Fruit fly (Drosophila melanogaster) whole organism, embryonic: ENCODE measurements around the gene CG8952.

Experiments used
- Atf-2 ChIP-seq: fragments of 200-800 bp; sonication (Bioruptor generic); optimal IDR thresholded peaks from 2 replicates; lab custom pipeline; 2016; ENCODE audit warnings: missing biosample characterization, missing genetic modification characterization
- BEAF-32 ChIP-seq: fragments of 200-800 bp; sonication (Bioruptor generic); optimal IDR thresholded peaks from 3 replicates; lab custom pipeline; 2017; ENCODE audit warnings: missing biosample characterization, missing genetic modification characterization, mild to moderate bottlenecking, moderate library complexity, missing genetic modification reagents
- Bgb ChIP-seq: fragments of 200-800 bp; sonication (Bioruptor generic); IDR thresholded peaks from 2 replicates; pipeline ENCODE4 v1.3.6; 2022; ENCODE audit warnings: missing biosample characterization, missing genetic modification characterization; ENCODE audit not compliant: partially characterized antibody
- CG12104 ChIP-seq: fragments of 200-800 bp; sonication (Bioruptor generic); optimal IDR thresholded peaks from 3 replicates; lab custom pipeline; 2016; ENCODE audit warnings: missing biosample characterization, missing genetic modification characterization
- CG12659 ChIP-seq: fragments of 200-800 bp; sonication (Bioruptor generic); optimal IDR thresholded peaks from 3 replicates; lab custom pipeline; 2017; ENCODE audit warnings: mild to moderate bottlenecking, missing biosample characterization, missing genetic modification reagents, missing genetic modification characterization
- CG13287 ChIP-seq: fragments of 200-800 bp; sonication (Bioruptor generic); IDR thresholded peaks from 2 replicates; pipeline ENCODE4 v1.3.6; 2022; ENCODE audit warnings: missing biosample characterization, missing genetic modification characterization; ENCODE audit not compliant: partially characterized antibody
- CG13775 ChIP-seq: fragments of 200-800 bp; sonication (Bioruptor generic); optimal IDR thresholded peaks from 3 replicates; lab custom pipeline; 2017; ENCODE audit warnings: missing biosample characterization, mild to moderate bottlenecking, missing genetic modification characterization
- CG17186 ChIP-seq: fragments of 200-800 bp; sonication (Bioruptor generic); optimal IDR thresholded peaks from 3 replicates; lab custom pipeline; 2017; ENCODE audit warnings: missing biosample characterization, missing genetic modification reagents, missing genetic modification characterization
- CG17359 ChIP-seq: fragments of 200-800 bp; sonication (Bioruptor generic); optimal IDR thresholded peaks from 3 replicates; lab custom pipeline; 2018; ENCODE audit warnings: missing biosample characterization, mild to moderate bottlenecking, missing genetic modification characterization, moderate library complexity
- CG2120 ChIP-seq: fragments of 200-800 bp; sonication (Bioruptor generic); optimal IDR thresholded peaks from 3 replicates; lab custom pipeline; 2016; ENCODE audit warnings: missing biosample characterization, missing genetic modification characterization
- CG2129 ChIP-seq: fragments of 200-800 bp; sonication (Bioruptor generic); IDR thresholded peaks from 2 replicates; pipeline ENCODE4 v1.3.6; 2022; ENCODE audit warnings: missing biosample characterization, missing genetic modification characterization; ENCODE audit not compliant: partially characterized antibody
- CG30020 ChIP-seq: fragments of 200-800 bp; optimal IDR thresholded peaks from 2 replicates; lab custom pipeline; 2019; ENCODE audit warnings: missing biosample characterization, mild to moderate bottlenecking, missing genetic modification characterization, moderate library complexity
- CG42726 ChIP-seq: fragments of 200-800 bp; sonication (Bioruptor generic); IDR thresholded peaks from 2 replicates; pipeline ENCODE4 v1.3.6; 2022; ENCODE audit warnings: missing biosample characterization, missing genetic modification characterization; ENCODE audit not compliant: partially characterized antibody
- CG4424 ChIP-seq: fragments of 200-800 bp; sonication (Bioruptor generic); optimal IDR thresholded peaks from 3 replicates; lab custom pipeline; 2016; ENCODE audit warnings: missing biosample characterization, missing genetic modification characterization
- CG7963 ChIP-seq: fragments of 200-800 bp; sonication (Bioruptor generic); IDR thresholded peaks from 3 replicates; pipeline ENCODE4 v1.3.6; 2022; ENCODE audit warnings: missing biosample characterization, missing genetic modification characterization; ENCODE audit not compliant: partially characterized antibody
- Doc3 ChIP-seq: fragments of 200-800 bp; sonication (Bioruptor generic); IDR thresholded peaks from 3 replicates; pipeline ENCODE4 v1.3.6; 2022; ENCODE audit warnings: missing biosample characterization, missing genetic modification characterization; ENCODE audit not compliant: partially characterized antibody
- HLH4C ChIP-seq: fragments of 200-800 bp; sonication (Bioruptor generic); IDR thresholded peaks from 3 replicates; pipeline ENCODE4 v1.3.6; 2022; ENCODE audit warnings: missing biosample characterization, missing genetic modification characterization; ENCODE audit not compliant: partially characterized antibody
- Hsf ChIP-seq: fragments of 200-800 bp; sonication (Bioruptor generic); optimal IDR thresholded peaks from 3 replicates; lab custom pipeline; 2016; ENCODE audit warnings: missing biosample characterization, missing genetic modification characterization
- Med ChIP-seq: fragments of 200-800 bp; sonication (Bioruptor generic); peaks from one replicate; lab custom pipeline; 2016; ENCODE audit warnings: missing biosample characterization, missing genetic modification characterization, mild to moderate bottlenecking, inconsistent platforms, moderate library complexity
- Neu2 ChIP-seq: fragments of 200-800 bp; sonication (Bioruptor generic); optimal IDR thresholded peaks from 3 replicates; lab custom pipeline; 2016; ENCODE audit warnings: missing biosample characterization, missing genetic modification characterization, borderline replicate concordance
- Opbp ChIP-seq: fragments of 200-800 bp; sonication (Bioruptor generic); IDR thresholded peaks from 3 replicates; pipeline ENCODE4 v1.3.6; 2022; ENCODE audit warnings: missing biosample characterization, missing genetic modification characterization; ENCODE audit not compliant: partially characterized antibody
- Ravus ChIP-seq: fragments of 200-800 bp; sonication (Bioruptor generic); IDR thresholded peaks from 2 replicates; pipeline ENCODE4 v1.3.6; 2022; ENCODE audit warnings: missing biosample characterization, missing genetic modification characterization
- Scr ChIP-seq: fragments of 200-800 bp; sonication (Bioruptor generic); IDR thresholded peaks from 2 replicates; pipeline ENCODE4 v1.3.6; 2022; ENCODE audit warnings: missing biosample characterization, missing genetic modification characterization; ENCODE audit not compliant: partially characterized antibody
- Sin3A ChIP-seq: fragments of >200 bp; optimal IDR thresholded peaks from 2 replicates; lab custom pipeline; 2018
- Sox100B ChIP-seq: fragments of 200-800 bp; sonication (Bioruptor generic); optimal IDR thresholded peaks from 3 replicates; lab custom pipeline; 2018; ENCODE audit warnings: missing biosample characterization, mild to moderate bottlenecking, missing genetic modification characterization
- Sry-δ ChIP-seq: fragments of 200-800 bp; sonication (Bioruptor generic); optimal IDR thresholded peaks from 2 replicates; lab custom pipeline; 2016; ENCODE audit warnings: missing biosample characterization, missing genetic modification characterization
- amos ChIP-seq: fragments of 200-800 bp; sonication (Bioruptor generic); IDR thresholded peaks from 2 replicates; pipeline ENCODE4 v1.3.6; 2022; ENCODE audit warnings: missing biosample characterization, missing genetic modification characterization; ENCODE audit not compliant: partially characterized antibody
- bbx ChIP-seq: fragments of 200-800 bp; sonication (Bioruptor generic); IDR thresholded peaks from 2 replicates; pipeline ENCODE4 v1.3.6; 2022; ENCODE audit warnings: missing biosample characterization, missing genetic modification characterization; ENCODE audit not compliant: partially characterized antibody
- btn ChIP-seq: fragments of 200-800 bp; sonication (Bioruptor generic); optimal IDR thresholded peaks from 2 replicates; lab custom pipeline; 2016; ENCODE audit warnings: missing biosample characterization, missing genetic modification characterization
- cg ChIP-seq: fragments of 200-800 bp; sonication (Bioruptor generic); optimal IDR thresholded peaks from 3 replicates; lab custom pipeline; 2019; ENCODE audit warnings: missing biosample characterization, mild to moderate bottlenecking, missing genetic modification characterization, moderate library complexity
- chinmo ChIP-seq: fragments of 200-800 bp; sonication (Bioruptor generic); IDR thresholded peaks from 4 replicates; pipeline ENCODE4 v1.3.6; 2022; ENCODE audit warnings: missing biosample characterization, missing genetic modification characterization; ENCODE audit not compliant: partially characterized antibody
- da ChIP-seq: fragments of 200-800 bp; sonication (Bioruptor generic); optimal IDR thresholded peaks from 2 replicates; lab custom pipeline; 2016; ENCODE audit warnings: missing biosample characterization, missing genetic modification characterization
- dm ChIP-seq: fragments of 200-800 bp; sonication (Bioruptor generic); optimal IDR thresholded peaks from 3 replicates; lab custom pipeline; 2016; ENCODE audit warnings: missing biosample characterization, missing genetic modification characterization
- exex ChIP-seq: fragments of 200-800 bp; sonication (Bioruptor generic); optimal IDR thresholded peaks from 4 replicates; lab custom pipeline; 2018; ENCODE audit warnings: missing biosample characterization, mild to moderate bottlenecking, missing genetic modification characterization, moderate library complexity
- hb ChIP-seq: fragments of 200-800 bp; sonication (Bioruptor generic); IDR thresholded peaks from 3 replicates; pipeline ENCODE4 v1.3.6; 2022; ENCODE audit warnings: missing biosample characterization, missing genetic modification characterization; ENCODE audit not compliant: partially characterized antibody
- hbn ChIP-seq: fragments of 200-800 bp; sonication (Bioruptor generic); IDR thresholded peaks from 2 replicates; pipeline ENCODE4 v1.3.6; 2022; ENCODE audit warnings: missing biosample characterization, missing genetic modification characterization; ENCODE audit not compliant: partially characterized antibody
- lola ChIP-seq, 3 experiments: fragments of >200 bp in 2 of 3; fragments of 200-800 bp in 1 of 3; sonication (Bioruptor generic) in 1 of 3; optimal IDR thresholded peaks; 2 replicates each; lab custom pipeline; 2017 to 2019; ENCODE audit warnings: missing biosample characterization in 3 of 3, missing genetic modification characterization in 3 of 3, mild to moderate bottlenecking in 1 of 3, moderate library complexity in 1 of 3
- mld ChIP-seq: fragments of 200-800 bp; sonication (Bioruptor generic); IDR thresholded peaks from 3 replicates; pipeline ENCODE4 v1.3.6; 2022; ENCODE audit warnings: missing biosample characterization, missing genetic modification characterization; ENCODE audit not compliant: partially characterized antibody
- nerfin-2 ChIP-seq: fragments of 200-800 bp; sonication (Bioruptor generic); IDR thresholded peaks from 2 replicates; pipeline ENCODE4 v1.3.6; 2022; ENCODE audit warnings: missing biosample characterization, missing genetic modification characterization; ENCODE audit not compliant: partially characterized antibody
- row ChIP-seq: fragments of 200-800 bp; sonication (Bioruptor generic); IDR thresholded peaks from 3 replicates; pipeline ENCODE4 v1.3.6; 2022; ENCODE audit warnings: missing biosample characterization, missing genetic modification characterization
- sna ChIP-seq: fragments of 200-800 bp; sonication (Bioruptor generic); IDR thresholded peaks from 2 replicates; pipeline ENCODE4 v1.3.6; 2022; ENCODE audit warnings: missing biosample characterization, missing genetic modification characterization; ENCODE audit not compliant: partially characterized antibody
- ssp ChIP-seq: fragments of 200-800 bp; sonication (Bioruptor generic); IDR thresholded peaks from 2 replicates; pipeline ENCODE4 v1.3.6; 2022; ENCODE audit warnings: missing biosample characterization, missing genetic modification characterization
- tll ChIP-seq, 2 experiments: fragments of 200-800 bp in 1 of 2; fragments of >200 bp in 1 of 2; sonication (Bioruptor generic) in 1 of 2; optimal IDR thresholded peaks; 2 replicates each; lab custom pipeline; 2017 to 2019; ENCODE audit warnings: missing biosample characterization in 2 of 2, missing genetic modification characterization in 2 of 2, mild to moderate bottlenecking in 1 of 2, moderate library complexity in 1 of 2
- unc-4 ChIP-seq: fragments of 200-800 bp; sonication (Bioruptor generic); IDR thresholded peaks from 2 replicates; pipeline ENCODE4 v1.3.6; 2022; ENCODE audit warnings: missing biosample characterization, missing genetic modification characterization; ENCODE audit not compliant: partially characterized antibody
- vnd ChIP-seq: fragments of 200-800 bp; sonication (Bioruptor generic); IDR thresholded peaks from 3 replicates; pipeline ENCODE4 v1.3.6; 2022; ENCODE audit warnings: missing biosample characterization, missing genetic modification characterization; ENCODE audit not compliant: partially characterized antibody

CG8952 gene

DNA sequence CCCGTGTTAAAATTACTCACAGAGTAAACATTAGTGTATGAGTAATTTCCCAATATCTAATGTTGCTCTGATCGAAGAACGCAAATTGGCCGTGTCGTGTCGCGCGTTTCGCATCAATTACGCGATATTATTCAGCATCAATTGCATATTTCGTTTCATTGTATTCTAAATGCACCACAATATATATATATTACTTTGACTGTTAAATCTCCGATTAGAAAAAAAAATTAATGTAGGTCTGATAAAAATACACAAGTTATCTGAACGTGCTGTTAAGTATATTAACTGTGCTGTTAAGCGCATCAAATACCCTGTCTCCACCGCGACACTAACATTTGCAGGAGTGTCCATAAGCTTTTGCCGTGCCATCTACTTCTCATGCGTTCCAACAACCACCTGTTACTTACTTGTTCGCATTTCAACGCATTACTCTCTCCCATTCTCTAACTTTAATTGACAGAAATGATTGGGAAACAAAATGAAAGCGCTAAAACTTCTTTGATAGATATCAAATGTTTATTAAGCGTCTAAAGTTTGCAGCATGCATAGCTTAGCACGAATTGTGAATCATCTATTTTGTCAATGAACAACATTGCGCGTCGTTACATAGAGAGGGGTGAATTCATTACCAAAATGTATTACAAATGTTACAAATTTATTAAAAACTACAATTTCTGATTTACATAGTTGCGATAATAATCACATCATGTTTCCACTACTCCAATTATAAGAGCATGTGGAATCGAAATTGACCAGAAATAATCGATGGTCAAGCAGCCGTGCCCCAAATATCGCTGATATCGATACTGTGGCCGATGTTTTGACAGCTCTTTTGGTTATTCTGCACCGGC, 5.6 kb downstream of the CG8952 start, which contains the start of the genes Graf and mRpL3 (continued):
- TF ChIP-seq CG17359 (tag; lab: Kevin White, UChicago) (peak; percentile 67), ssp (GFP tag; lab: Robert Waterston, UW) (peak; percentile 84), chinmo (GFP tag; lab: Robert Waterston, UW) (peak; percentile 94), da (GFP tag; lab: Kevin White, UChicago) (no peak), Opbp (GFP tag; lab: Robert Waterston, UW) (peak; percentile 94), tll (GFP tag; optimal IDR thresholded peaks at IDR 0.05; lab: Kevin White, UChicago) (peak in 1 of 2 experiments; percentile 2), bbx (GFP tag; lab: Robert Waterston, UW) (peak; percentile 96), CG13775 (GFP tag; lab: Kevin White, UChicago) (peak; percentile 5), CG13287 (GFP tag; lab: Robert Waterston, UW) (peak; percentile 86), CG17186 (peak; percentile 99), exex (tag; lab: Kevin White, UChicago) (peak; percentile 8), sna (GFP tag; lab: Robert Waterston, UW) (peak; percentile 83), vnd (GFP tag; lab: Robert Waterston, UW) (peak; percentile 90), Sin3A (lab: Kevin White, UChicago) (peak; percentile 48), CG12104 (no peak), Hsf (peak; percentile 20), mld (GFP tag; lab: Robert Waterston, UW) (peak; percentile 92), cg (GFP tag; lab: Kevin White, UChicago) (peak; percentile 41), Med (GFP tag; lab: Kevin White, UChicago) (peak; percentile 48), CG4424 (GFP tag; lab: Kevin White, UChicago) (peak; percentile 12), HLH4C (GFP tag; lab: Robert Waterston, UW) (peak; percentile 91), lola (GFP tag; optimal IDR thresholded peaks at IDR 0.05; lab: Kevin White, UChicago) (peak in 1 of 3 experiments; percentile 85), Bgb (peak; percentile 93), hb (GFP tag; lab: Robert Waterston, UW) (peak; percentile 93), Ravus (GFP tag; lab: Robert Waterston, UW) (no peak), Sry-δ (GFP tag; lab: Kevin White, UChicago) (peak; percentile 68), nerfin-2 (peak; percentile 92), CG12659 (GFP tag; lab: Kevin White, UChicago) (peak; percentile 8), CG2120 (GFP tag; lab: Kevin White, UChicago) (peak; percentile 5), hbn (GFP tag; lab: Robert Waterston, UW) (peak; percentile 77), Sox100B (GFP tag; lab: Kevin White, UChicago) (no peak), unc-4 (GFP tag; lab: Robert Waterston, UW) (peak; percentile 80), CG2129 (peak; percentile 81), Atf-2 (GFP tag; lab: Kevin White, UChicago) (no peak), btn (no peak), Scr (GFP tag; lab: Robert Waterston, UW) (peak; percentile 86), Neu2 (no peak), CG42726 (peak; percentile 88), CG30020 (tag; lab: Kevin White, UChicago) (peak; percentile 96), row (GFP tag; lab: Robert Waterston, UW) (peak; percentile 57), Doc3 (GFP tag; lab: Robert Waterston, UW) (peak; percentile 80), amos (GFP tag; lab: Robert Waterston, UW) (peak; percentile 95), dm (GFP tag; lab: Kevin White, UChicago) (peak; percentile 22), CG7963 (GFP tag; lab: Robert Waterston, UW) (peak; percentile 91), BEAF-32 (GFP tag; lab: Kevin White, UChicago) (peak; percentile 86)
